Worm (Caenorhabditis elegans): Measurements from ENCODE around the gene pigq-1.
"Not testable (repeated sequence)": the region's sequence is repeated elsewhere in the genome, so short reads cannot be mapped to it uniquely, and the experiment has no call there.

The pigq-1 gene

ce11 chrIV:11154425-11155114 is 7.5 kb upstream of the pigq-1 start, which contains the start of gene C08F8.3:
Gene C08F8.3 (plus strand): TSS chrIV:11155044.
- TF ChIP-seq M03D4.4 (tag; optimal IDR thresholded peaks at IDR 0.05); flh-1 (GFP tag; optimal IDR thresholded peaks at IDR 0.05); elt-3 (tag; optimal IDR thresholded peaks at IDR 0.05): not testable (repeated sequence)

DNA sequence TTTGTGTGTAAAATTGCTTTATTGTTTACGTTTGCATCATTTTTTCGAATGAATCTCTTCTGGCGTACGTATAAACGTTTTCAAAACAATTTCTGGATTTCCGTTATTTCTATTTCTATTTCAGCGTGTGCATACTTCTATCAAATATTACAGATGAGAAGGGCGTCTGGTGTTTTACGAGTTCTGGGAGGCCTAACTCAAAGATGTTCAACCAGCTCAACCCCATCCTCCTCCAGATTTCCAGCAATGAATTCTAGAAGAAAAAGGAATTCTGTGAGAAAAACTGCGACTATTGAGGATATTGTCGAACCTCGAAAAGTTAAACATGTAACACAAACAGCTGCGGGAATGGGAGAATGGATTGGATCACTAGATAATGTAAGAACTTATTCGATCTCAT is 3.8 kb upstream of the pigq-1 start, which contains the start of gene C08F8.2:
TSS of gene C08F8.2 (plus strand) at position 154 of the 400 bp plus-strand sequence.
- TF ChIP-seq ceh-43 (GFP tag; optimal IDR thresholded peaks at IDR 0.05) (no peak), elt-3 (tag; optimal IDR thresholded peaks at IDR 0.05) (no peak), nhr-76 (tag; optimal IDR thresholded peaks at IDR 0.05) (no peak), elt-1 (tag; optimal IDR thresholded peaks at IDR 0.05; ENCODE audit: borderline replicate concordance, insufficient read depth) (no peak), mep-1 (tag; optimal IDR thresholded peaks at IDR 0.05) (no peak), zip-8 (tag; optimal IDR thresholded peaks at IDR 0.05) (no peak), hlh-1 (tag; optimal IDR thresholded peaks at IDR 0.05) (no peak), lsy-2 (tag; optimal IDR thresholded peaks at IDR 0.05) (no peak)

DNA sequence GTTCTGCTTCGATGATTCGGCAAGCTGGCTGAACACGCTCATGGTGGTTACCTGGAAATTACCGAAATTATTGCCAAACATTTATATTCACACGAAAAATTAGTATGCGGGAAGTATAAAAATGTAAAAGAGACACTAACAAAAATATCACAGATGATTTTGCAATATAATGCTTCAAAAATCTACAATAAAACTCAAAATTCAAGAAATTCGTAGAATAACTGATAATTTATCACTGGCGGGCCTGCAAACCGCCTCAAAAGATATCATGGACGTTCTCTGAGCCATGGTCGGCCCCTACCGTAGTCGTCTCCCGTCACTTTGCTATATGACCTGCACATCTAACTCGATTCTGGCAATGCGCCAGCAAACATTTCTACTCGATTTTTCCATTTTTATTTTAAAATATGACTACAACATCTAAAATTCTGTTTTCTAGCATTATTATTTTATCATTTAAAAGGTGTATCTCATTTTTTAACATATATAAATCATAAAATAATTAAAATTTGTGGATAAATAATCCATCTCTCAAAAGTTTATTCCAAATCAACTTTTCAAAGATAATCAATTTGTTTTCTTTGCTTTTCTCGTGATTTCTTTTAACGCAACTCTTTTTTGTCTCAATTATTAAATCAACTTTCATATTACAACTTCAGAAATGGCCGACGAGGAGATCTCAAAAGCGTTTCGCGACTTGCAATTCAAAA is 2.6 kb upstream of the pigq-1 start, which contains the start of the genes F01G4.6 and pfd-1:
TSS of gene F01G4.6 (minus strand) at position 51 of the 710 bp plus-strand sequence.
TSS of gene pfd-1 (plus strand) at position 660 of the 710 bp plus-strand sequence.
- TF ChIP-seq ham-2 (GFP tag; optimal IDR thresholded peaks at IDR 0.05) (no peak), nhr-28 (tag; optimal IDR thresholded peaks at IDR 0.05) (no peak), ceh-39 (tag; optimal IDR thresholded peaks at IDR 0.05) (peak; percentile 29), sem-2 (GFP tag; optimal IDR thresholded peaks at IDR 0.05) (no peak), mab-5 (tag; optimal IDR thresholded peaks at IDR 0.05) (no peak), nhr-12 (tag; optimal IDR thresholded peaks at IDR 0.05) (no peak), hlh-1 (tag; optimal IDR thresholded peaks at IDR 0.05) (peak; percentile 57), blmp-1 (tag; optimal IDR thresholded peaks at IDR 0.05) (peak; percentile 23), elt-3 (tag; optimal IDR thresholded peaks at IDR 0.05) (no peak), unc-39 (tag; optimal IDR thresholded peaks at IDR 0.05) (no peak), ztf-11 (tag; optimal IDR thresholded peaks at IDR 0.05) (no peak), M03D4.4 (tag; optimal IDR thresholded peaks at IDR 0.05) (peak; percentile 65), flh-1 (GFP tag; optimal IDR thresholded peaks at IDR 0.05) (no peak), ceh-43 (GFP tag; optimal IDR thresholded peaks at IDR 0.05) (no peak), mep-1 (tag; optimal IDR thresholded peaks at IDR 0.05) (peak; percentile 82), snpc-4 (tag; optimal IDR thresholded peaks at IDR 0.05) (no peak), ceh-83 (GFP tag; optimal IDR thresholded peaks at IDR 0.05) (no peak), nhr-237 (tag; optimal IDR thresholded peaks at IDR 0.05) (peak; percentile 88), elt-1 (tag; optimal IDR thresholded peaks at IDR 0.05; ENCODE audit: borderline replicate concordance, insufficient read depth) (no peak), lin-13 (tag; optimal IDR thresholded peaks at IDR 0.05) (peak; percentile 79), sptf-1 (tag; optimal IDR thresholded peaks at IDR 0.05) (peak; percentile 74), bed-3 (GFP tag; optimal IDR thresholded peaks at IDR 0.05) (no peak), pha-4 (tag; optimal IDR thresholded peaks at IDR 0.05) (peak; percentile 71), ces-1 (GFP tag; optimal IDR thresholded peaks at IDR 0.05) (peak; percentile 86), drap-1 (GFP tag; optimal IDR thresholded peaks at IDR 0.05) (peak; percentile 20), lin-32 (GFP tag; optimal IDR thresholded peaks at IDR 0.05) (no peak), tbx-8 (GFP tag; optimal IDR thresholded peaks at IDR 0.05) (no peak), lsy-2 (tag; optimal IDR thresholded peaks at IDR 0.05) (peak; percentile 97), unc-62 (GFP tag; optimal IDR thresholded peaks at IDR 0.05) (peak; percentile 58), mls-2 (tag; optimal IDR thresholded peaks at IDR 0.05) (no peak), nhr-2 (tag; optimal IDR thresholded peaks at IDR 0.05) (peak; percentile 24), cnd-1 (tag; optimal IDR thresholded peaks at IDR 0.05) (peak; percentile 25), zip-8 (tag; optimal IDR thresholded peaks at IDR 0.05) (no peak), unc-120 (tag; optimal IDR thresholded peaks at IDR 0.05; ENCODE audit: poor library complexity, severe bottlenecking) (peak; percentile 69), nhr-76 (tag; optimal IDR thresholded peaks at IDR 0.05) (no peak)

All from whole organism, mixed stage, embryonic.